Worm (Caenorhabditis elegans): ENCODE measurements around the gene srx-43.
"Not testable (repeated sequence)": the region's sequence is repeated elsewhere in the genome, so short reads cannot be mapped to it uniquely, and the experiment has no call there.

Gene srx-43

DNA sequence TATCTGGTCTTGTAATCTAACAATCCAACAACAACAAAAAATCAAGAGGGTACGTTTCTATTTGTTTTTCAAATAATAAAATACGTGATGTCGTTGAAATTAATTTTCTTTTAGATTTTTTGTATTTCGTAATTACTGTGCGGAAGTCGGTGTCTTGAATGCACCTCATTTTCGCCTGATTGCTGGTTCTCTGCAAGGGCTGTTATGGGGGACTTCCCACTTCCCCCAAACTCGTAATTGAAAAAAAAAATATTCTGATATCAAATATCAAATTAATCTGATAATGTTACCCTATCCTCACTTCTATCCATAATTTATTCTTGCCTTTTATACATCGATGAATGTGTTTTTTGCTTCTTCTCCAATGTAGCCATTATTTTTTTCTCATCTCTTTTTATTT is 29.7 kb upstream of the srx-43 start, which contains the start of gene F36G9.15:
F36G9.15 (minus strand) TSS at position 101 of the 400 bp plus-strand sequence.
- no peak for TF ChIP-seq madf-2 (tag; optimal IDR thresholded peaks at IDR 0.05)
- no peak for TF ChIP-seq pros-1 (tag; optimal IDR thresholded peaks at IDR 0.05)
- TF ChIP-seq unc-3 (GFP tag; conservative IDR thresholded peaks at IDR 0.05): no peak
- no peak for TF ChIP-seq unc-3 (tag; optimal IDR thresholded peaks at IDR 0.05)
- TF ChIP-seq sox-4 (tag; optimal IDR thresholded peaks at IDR 0.05): no peak
- TF ChIP-seq unc-86 (tag; optimal IDR thresholded peaks at IDR 0.05): no peak
- no peak for TF ChIP-seq ceh-14 (tag; optimal IDR thresholded peaks at IDR 0.05)
- TF ChIP-seq ceh-22 (tag; optimal IDR thresholded peaks at IDR 0.05): no peak
- TF ChIP-seq ceh-24 (tag; optimal IDR thresholded peaks at IDR 0.05): no peak
- no peak for TF ChIP-seq ceh-6 (GFP tag; optimal IDR thresholded peaks at IDR 0.05)
- TF ChIP-seq hlh-13 (GFP tag; optimal IDR thresholded peaks at IDR 0.05): no peak
- TF ChIP-seq pha-2 (tag; optimal IDR thresholded peaks at IDR 0.05): no peak
- no peak for TF ChIP-seq syd-9 (tag; optimal IDR thresholded peaks at IDR 0.05)
- TF ChIP-seq fkh-6 (tag; optimal IDR thresholded peaks at IDR 0.05): no peak
- TF ChIP-seq gmeb-2 (tag; optimal IDR thresholded peaks at IDR 0.05): no peak
- no peak for TF ChIP-seq pat-9 (tag; optimal IDR thresholded peaks at IDR 0.05)
- TF ChIP-seq tbx-2 (tag; optimal IDR thresholded peaks at IDR 0.05): no peak
- no peak for TF ChIP-seq ceh-34 (tag; optimal IDR thresholded peaks at IDR 0.05)
- TF ChIP-seq F13H6.1 (tag; optimal IDR thresholded peaks at IDR 0.05): no peak

DNA sequence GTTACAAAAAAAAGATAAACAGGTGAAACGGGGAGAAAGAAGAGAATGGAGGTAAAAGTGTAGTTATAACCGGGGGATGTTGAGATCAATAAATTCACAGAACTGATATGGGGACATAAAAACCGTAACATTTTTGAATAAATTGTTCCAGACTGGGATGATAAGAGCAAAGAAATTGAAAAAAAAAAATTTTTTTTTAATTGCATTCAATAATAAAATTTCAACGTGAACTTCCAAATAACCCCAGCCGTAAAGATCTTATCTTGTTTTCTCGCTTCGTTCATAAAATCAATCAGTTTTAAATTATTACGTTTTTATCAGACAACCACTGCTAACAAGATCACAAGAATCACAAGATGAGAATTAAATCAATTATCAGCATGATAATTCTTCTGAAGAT is 25.9 kb upstream of the srx-43 start, which contains the start of gene C06C6.7:
C06C6.7 (plus strand) TSS at position 301 of the 400 bp plus-strand sequence.
- not testable (repeated sequence) for TF ChIP-seq nhr-232 (tag; optimal IDR thresholded peaks at IDR 0.05); hlh-13 (GFP tag; optimal IDR thresholded peaks at IDR 0.05); gmeb-2 (tag; optimal IDR thresholded peaks at IDR 0.05)

DNA sequence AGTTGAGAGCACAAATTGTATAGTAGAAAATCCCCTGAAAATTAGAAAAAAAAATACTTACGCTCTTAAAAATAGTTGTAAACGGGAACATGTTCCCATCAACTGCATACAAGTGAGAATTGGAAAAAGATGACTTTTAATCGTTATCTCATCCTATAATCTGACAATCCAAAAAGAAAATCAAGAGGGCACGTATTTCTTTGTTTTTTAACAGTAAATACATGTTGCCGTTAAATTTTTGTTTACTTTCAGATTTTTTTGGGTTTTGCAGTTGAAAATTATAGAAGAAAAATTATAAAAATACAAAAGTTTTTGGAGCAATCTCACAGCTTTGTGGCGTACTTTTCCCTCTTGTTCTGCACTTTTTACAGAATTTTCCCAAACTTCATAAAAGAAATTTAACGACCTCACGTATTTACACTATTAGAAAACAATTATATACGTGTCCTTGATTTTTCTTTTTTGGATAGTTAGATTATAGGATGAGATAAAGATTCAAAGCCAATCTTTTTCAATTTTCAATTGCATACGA is 21.1 kb upstream of the srx-43 start, which contains the start of the genes C06C6.9 and C06C6.8:
C06C6.9 (minus strand) TSS at position 101 of the 532 bp plus-strand sequence.
C06C6.8 (plus strand) TSS at position 482 of the 532 bp plus-strand sequence.
- TF ChIP-seq mec-3 (tag; optimal IDR thresholded peaks at IDR 0.05; ENCODE audit: borderline replicate concordance): no peak
- no peak for TF ChIP-seq hlh-8 (tag; optimal IDR thresholded peaks at IDR 0.05)
- no peak for TF ChIP-seq T23F11.4 (GFP tag; optimal IDR thresholded peaks at IDR 0.05)
- no peak for TF ChIP-seq tbx-2 (tag; optimal IDR thresholded peaks at IDR 0.05)
- no peak for TF ChIP-seq ets-4 (tag; optimal IDR thresholded peaks at IDR 0.05)
- TF ChIP-seq npax-4 (tag; optimal IDR thresholded peaks at IDR 0.05): no peak
- no peak for TF ChIP-seq zip-5 (tag; optimal IDR thresholded peaks at IDR 0.05)
- TF ChIP-seq ztf-16 (tag; optimal IDR thresholded peaks at IDR 0.05): no peak
- TF ChIP-seq odd-2 (tag; optimal IDR thresholded peaks at IDR 0.05): no peak
- TF ChIP-seq elt-4 (tag; optimal IDR thresholded peaks at IDR 0.05): no peak
- TF ChIP-seq ttx-3 (tag; optimal IDR thresholded peaks at IDR 0.05): no peak
- no peak for TF ChIP-seq pat-9 (tag; optimal IDR thresholded peaks at IDR 0.05)
- no peak for TF ChIP-seq unc-86 (tag; optimal IDR thresholded peaks at IDR 0.05)
- TF ChIP-seq ref-2 (tag; optimal IDR thresholded peaks at IDR 0.05): no peak
- TF ChIP-seq ama-1 (optimal IDR thresholded peaks at IDR 0.05): no peak
- TF ChIP-seq unc-55 (GFP tag; optimal IDR thresholded peaks at IDR 0.05): no peak
- TF ChIP-seq rnt-1 (tag; optimal IDR thresholded peaks at IDR 0.05): no peak
- TF ChIP-seq ceh-6 (GFP tag; optimal IDR thresholded peaks at IDR 0.05): no peak
- TF ChIP-seq nhr-232 (tag; optimal IDR thresholded peaks at IDR 0.05): no peak
- no peak for TF ChIP-seq hlh-30 (tag; optimal IDR thresholded peaks at IDR 0.05; ENCODE audit: insufficient read depth)

DNA sequence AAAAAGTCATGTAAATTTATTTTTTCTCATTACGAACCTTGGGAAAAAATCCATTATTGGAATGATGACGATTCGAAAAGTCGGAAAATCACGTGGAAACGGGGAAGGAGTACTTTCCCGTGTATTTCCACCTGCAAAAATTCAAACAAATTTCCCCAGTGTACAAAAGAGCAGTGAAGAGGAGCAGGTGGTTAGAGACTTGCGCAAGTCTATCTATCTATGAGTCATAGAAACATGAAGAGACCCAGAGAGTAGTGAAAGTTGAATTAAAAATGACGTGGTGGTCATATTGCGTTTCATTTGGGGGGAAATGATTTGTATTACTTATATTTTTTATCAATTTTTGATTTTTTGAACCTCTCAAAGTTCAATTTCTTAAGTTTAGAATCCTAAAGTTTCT is 17.3 kb upstream of the srx-43 start, which contains the start of gene nhr-50:
nhr-50 (minus strand) TSS at position 199 of the 400 bp plus-strand sequence.
- no peak for TF ChIP-seq rnt-1 (tag; optimal IDR thresholded peaks at IDR 0.05)
- TF ChIP-seq hlh-30 (tag; optimal IDR thresholded peaks at IDR 0.05; ENCODE audit: insufficient read depth): peak; percentile 15
